Worm (Caenorhabditis elegans) whole organism, L4/young adult: ENCODE measurements around the gene R08C7.8.

Experiments
- W03F9.2 ChIP-seq: fragments of 150-350 bp; optimal IDR thresholded peaks from 2 replicates; lab custom pipeline; 2014; ENCODE audit warnings: missing biosample characterization, missing genetic modification characterization
- dao-5 ChIP-seq: sonication (generic microtip); optimal IDR thresholded peaks from 2 replicates; lab custom pipeline; 2016; ENCODE audit warnings: missing genotype, missing genetic modification characterization, moderate library complexity, missing compliant biosample characterization
- him-1 ChIP-seq: sonication (generic microtip); optimal IDR thresholded peaks from 2 replicates; lab custom pipeline; 2016; ENCODE audit warnings: missing genotype, missing genetic modification reagents, missing genetic modification characterization, missing compliant biosample characterization

DNA sequence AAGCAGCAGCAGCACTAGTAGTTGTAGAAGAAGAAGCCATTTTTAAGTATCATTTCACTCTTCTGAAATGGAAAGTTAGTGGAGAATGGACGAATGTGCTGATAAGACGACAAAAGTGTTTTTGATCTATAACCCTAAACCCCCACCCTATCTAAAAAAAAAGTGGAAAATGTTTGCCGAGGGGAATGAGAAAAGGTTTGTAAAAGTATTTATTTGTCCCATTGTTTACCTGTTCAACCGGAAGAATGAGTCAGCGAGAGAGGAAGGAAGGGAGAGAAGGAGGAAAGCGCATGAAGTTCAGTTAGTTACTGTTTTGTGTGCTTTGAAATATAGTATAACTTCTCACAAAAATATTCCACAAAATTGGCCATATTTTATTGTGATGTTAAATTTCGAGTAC, 37.2 kb downstream of the R08C7.8 start:
- TF ChIP-seq W03F9.2 (tag; lab: Kevin White, UChicago) (no peak), him-1 (tag; lab: Kevin White, UChicago) (no peak), dao-5 (tag; lab: Kevin White, UChicago) (no peak)
